Worm (Caenorhabditis elegans) whole organism, L4 larva: ENCODE data around the gene sdz-4.

Experiments
- lir-3 ChIP-seq: sonication (generic microtip); optimal IDR thresholded peaks from 2 replicates; lab custom pipeline; 2016; ENCODE audit warnings: mild to moderate bottlenecking, missing genetic modification characterization, missing compliant biosample characterization
- nhr-11 ChIP-seq: fragments of 150-350 bp; optimal IDR thresholded peaks from 2 replicates; lab custom pipeline; 2014; ENCODE audit warnings: missing biosample characterization, missing genetic modification characterization
- pqm-1 ChIP-seq: sonication (generic microtip); optimal IDR thresholded peaks from 2 replicates; lab custom pipeline; 2017; ENCODE audit warnings: missing biosample characterization, missing genetic modification characterization
- zfp-2 ChIP-seq: sonication (generic microtip); optimal IDR thresholded peaks from 2 replicates; lab custom pipeline; 2016; ENCODE audit warnings: mild to moderate bottlenecking, missing genetic modification characterization, missing compliant biosample characterization

ce11 chrII:973999-974398 lies 15.3 kb downstream of the sdz-4 start, which contains the start of gene fbxc-14:
- no peak for TF ChIP-seq nhr-11 (tag; lab: Kevin White, UChicago)
- no peak for TF ChIP-seq pqm-1 (tag; lab: Kevin White, UChicago)
- TF ChIP-seq zfp-2 (tag; lab: Kevin White, UChicago) = no peak
- TF ChIP-seq lir-3 = no peak
